Worm (Caenorhabditis elegans) whole organism, young adult: Measurements from ENCODE around the gene C14C6.6.

Source experiments
- F49E8.2 ChIP-seq: sonication (generic microtip); optimal IDR thresholded peaks from 3 replicates; lab custom pipeline; 2017; ENCODE audit warnings: missing genetic modification characterization, mild to moderate bottlenecking, missing compliant biosample characterization, antibody characterized with exemption, moderate library complexity; ENCODE audit not compliant: insufficient read depth
- F52B5.7 ChIP-seq: sonication (generic microtip); optimal IDR thresholded peaks from 2 replicates; lab custom pipeline; 2016; ENCODE audit warnings: mild to moderate bottlenecking, missing genetic modification characterization, missing compliant biosample characterization
- attf-3 ChIP-seq: fragments of 200-800 bp; sonication (Bioruptor generic); conservative IDR thresholded peaks from 2 replicates; pipeline ENCODE4 v1.3.6; 2022; ENCODE audit warnings: missing genetic modification reagents, missing genetic modification characterization, missing compliant biosample characterization
- ccch-3 ChIP-seq: fragments of 200-800 bp; sonication (Bioruptor generic); optimal IDR thresholded peaks from 2 replicates; lab custom pipeline; 2018; ENCODE audit warnings: mild to moderate bottlenecking, missing genetic modification characterization, missing compliant biosample characterization
- let-526 ChIP-seq: fragments of 200-800 bp; sonication (Bioruptor generic); IDR thresholded peaks from 2 replicates; pipeline ENCODE4 v1.3.6; 2022; ENCODE audit warnings: missing genetic modification reagents, missing genetic modification characterization, missing compliant biosample characterization
- lin-40 ChIP-seq: sonication (generic microtip); optimal IDR thresholded peaks from 2 replicates; lab custom pipeline; 2016; ENCODE audit warnings: missing genetic modification characterization, mild to moderate bottlenecking, missing compliant biosample characterization, missing genotype, missing genetic modification reagents
- madf-8 ChIP-seq: fragments of 200-800 bp; sonication (Bioruptor generic); conservative IDR thresholded peaks from 2 replicates; pipeline ENCODE4 v1.3.6; 2022; ENCODE audit warnings: missing genetic modification reagents, missing genetic modification characterization, missing compliant biosample characterization
- nhr-27 ChIP-seq: fragments of 200-800 bp; sonication (Bioruptor generic); optimal IDR thresholded peaks from 2 replicates; lab custom pipeline; 2018; ENCODE audit warnings: mild to moderate bottlenecking, missing genetic modification characterization, moderate library complexity, missing compliant biosample characterization
- xnd-1 ChIP-seq: sonication (generic microtip); optimal IDR thresholded peaks from 2 replicates; lab custom pipeline; 2016; ENCODE audit warnings: missing genotype, missing genetic modification reagents, missing genetic modification characterization, missing compliant biosample characterization
- ztf-18 ChIP-seq: sonication (generic microtip); optimal IDR thresholded peaks from 2 replicates; lab custom pipeline; 2016; ENCODE audit warnings: missing genotype, mild to moderate bottlenecking, missing genetic modification characterization, missing compliant biosample characterization
- ztf-22 ChIP-seq: fragments of 200-800 bp; sonication (Bioruptor generic); optimal IDR thresholded peaks from 2 replicates; lab custom pipeline; 2018; ENCODE audit warnings: mild to moderate bottlenecking, missing genetic modification characterization, moderate library complexity, missing compliant biosample characterization

ce11 chrV:534176-534575 is 13.7 kb downstream of the C14C6.6 start, which contains the start of gene nhr-132:
- no peak for TF ChIP-seq nhr-27 (tag; lab: Kevin White, UChicago)
- TF ChIP-seq F49E8.2 (tag; lab: Kevin White, UChicago) = no peak
- no peak for TF ChIP-seq attf-3 (GFP tag; lab: Robert Waterston, UW)
- TF ChIP-seq ccch-3 (GFP tag; lab: Kevin White, UChicago) = no peak
- TF ChIP-seq ztf-22 = no peak
- no peak for TF ChIP-seq let-526 (GFP tag; lab: Robert Waterston, UW)
- no peak for TF ChIP-seq lin-40
- TF ChIP-seq xnd-1 = no peak
- no peak for TF ChIP-seq madf-8 (GFP tag; lab: Robert Waterston, UW)
- no peak for TF ChIP-seq F52B5.7 (tag; lab: Kevin White, UChicago)
- no peak for TF ChIP-seq ztf-18 (tag; lab: Kevin White, UChicago)
